Worm (Caenorhabditis elegans): Measurements from ENCODE around the gene Y116F11B.2.

DNA sequence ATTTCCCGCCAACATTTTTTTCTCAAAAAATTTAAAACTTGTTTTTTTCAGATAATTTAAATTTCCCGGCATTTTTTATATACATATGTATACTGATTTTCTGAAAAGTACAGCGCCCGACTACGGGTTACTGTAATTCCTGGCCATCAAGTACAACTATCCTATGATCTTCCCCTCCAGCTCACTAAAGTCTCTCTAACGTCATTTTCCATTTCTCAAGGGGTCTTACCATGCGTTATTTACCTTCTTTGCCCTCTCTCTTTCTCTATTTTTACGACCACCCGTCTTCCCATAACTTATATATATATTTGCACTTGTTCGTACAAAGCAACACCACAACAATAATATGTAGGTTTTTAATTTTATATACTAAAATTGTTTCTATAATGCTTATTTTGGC lies 44.7 kb downstream of the Y116F11B.2 start, which contains the start of gene W04E12.9:
- TF ChIP-seq him-1 (tag; optimal IDR thresholded peaks at IDR 0.05), result no peak
- TF ChIP-seq dao-5 (tag; optimal IDR thresholded peaks at IDR 0.05), result no peak
- no peak for TF ChIP-seq W03F9.2 (tag; optimal IDR thresholded peaks at IDR 0.05)

All from whole organism, L4/young adult.